Fruit fly (Drosophila melanogaster): ENCODE results near the gene ome.
A peak's percentile ranks its signal among the peaks of the same experiment; 100 is the strongest.

ome gene

DNA sequence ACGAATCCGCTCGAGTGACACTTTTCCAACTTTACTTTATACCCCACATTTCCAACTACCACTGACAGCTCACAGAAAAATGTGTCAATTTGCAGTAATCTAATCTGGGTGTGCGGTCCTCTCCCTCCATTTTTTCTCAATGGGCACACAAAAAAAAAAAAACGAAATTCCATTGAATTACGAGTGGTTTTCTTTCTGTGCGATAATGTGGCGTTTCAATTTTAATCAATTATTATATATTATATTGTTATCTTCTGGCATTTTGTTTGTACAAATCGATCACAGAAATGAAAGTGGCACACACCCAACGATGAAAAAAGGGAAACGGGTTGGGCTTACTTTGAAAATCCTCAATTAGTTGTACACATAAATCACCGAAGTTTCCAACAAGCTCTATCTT is 22.3 kb upstream of the ome start (continued):
- no peak for TF ChIP-seq fd102C (GFP tag; optimal IDR thresholded peaks at IDR 0.05)
- TF ChIP-seq eve (GFP tag; optimal IDR thresholded peaks at IDR 0.05): peak in 1 of 2 experiments; percentile 53
- TF ChIP-seq zen (tag; optimal IDR thresholded peaks at IDR 0.05): no peak
- TF ChIP-seq slbo (GFP tag; IDR thresholded peaks at IDR 0.05): no peak
- TF ChIP-seq CG2199 (GFP tag; IDR thresholded peaks at IDR 0.05): peak; percentile 65; the same call in 2 of the 3 replicates
- peak in 1 of 2 experiments; percentile 18 for TF ChIP-seq Pdp1 (GFP tag; optimal IDR thresholded peaks at IDR 0.05)
- no peak for TF ChIP-seq dan (GFP tag; IDR thresholded peaks at IDR 0.05)
- TF ChIP-seq Stat92E (GFP tag; optimal IDR thresholded peaks at IDR 0.05): peak in 1 of 3 experiments; percentile 67
- no peak for TF ChIP-seq Hey (tag; optimal IDR thresholded peaks at IDR 0.05)
- no peak for TF ChIP-seq Antp (GFP tag; optimal IDR thresholded peaks at IDR 0.05)
- no peak for TF ChIP-seq CG8388 (GFP tag; optimal IDR thresholded peaks at IDR 0.05)
- no peak for TF ChIP-seq CG17912 (GFP tag; optimal IDR thresholded peaks at IDR 0.05)
- peak; percentile 85 for TF ChIP-seq exex (tag; optimal IDR thresholded peaks at IDR 0.05)
- TF ChIP-seq row (GFP tag; IDR thresholded peaks at IDR 0.05): 0 out of 3 replicates have a peak, but pooled peaks have one; percentile 11
- peak; percentile 60 for TF ChIP-seq GATAe (GFP tag; conservative IDR thresholded peaks at IDR 0.05)
- no peak for TF ChIP-seq CG12104 (GFP tag; optimal IDR thresholded peaks at IDR 0.05)
- TF ChIP-seq CG5180 (GFP tag; optimal IDR thresholded peaks at IDR 0.05): no peak
- TF ChIP-seq CG13894 (tag; optimal IDR thresholded peaks at IDR 0.05): no peak
- TF ChIP-seq CG2712 (tag; optimal IDR thresholded peaks at IDR 0.05): peak; percentile 2
- TF ChIP-seq Vsx1 (GFP tag; optimal IDR thresholded peaks at IDR 0.05): peak; percentile 32
- no peak for TF ChIP-seq Med (GFP tag)
- TF ChIP-seq PHDP (tag; optimal IDR thresholded peaks at IDR 0.05): peak; percentile 13
- peak; percentile 56 for TF ChIP-seq salm (tag; optimal IDR thresholded peaks at IDR 0.05)
- no peak for TF ChIP-seq Spps (tag; optimal IDR thresholded peaks at IDR 0.05)
- TF ChIP-seq CG15601 (tag; optimal IDR thresholded peaks at IDR 0.05): peak; percentile 25
- no peak for TF ChIP-seq Camta (GFP tag; optimal IDR thresholded peaks at IDR 0.05)
- peak; percentile 37; the same call in 1 of the 3 replicates for TF ChIP-seq vnd (GFP tag; IDR thresholded peaks at IDR 0.05; ENCODE audit: partially characterized antibody)

DNA sequence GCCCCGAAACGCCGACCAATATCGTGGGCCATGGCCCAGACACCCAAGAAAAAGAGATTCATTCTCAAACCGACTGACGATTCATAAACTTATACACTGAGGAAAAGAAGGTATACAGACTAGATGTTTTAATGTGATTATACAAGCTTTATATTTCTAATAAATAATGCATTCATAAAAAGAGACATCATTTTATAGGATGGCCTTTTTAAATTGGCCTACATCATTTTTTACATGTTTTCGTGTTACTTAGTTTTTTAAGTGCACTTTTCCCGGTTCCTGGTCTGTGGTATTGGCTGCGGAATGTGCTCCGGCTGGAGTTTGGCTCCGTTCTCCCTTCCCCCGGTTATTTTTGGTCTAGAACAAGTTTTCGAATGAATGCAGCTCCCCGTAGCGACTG is 20.1 kb upstream of the ome start:
- TF ChIP-seq hkb (optimal IDR thresholded peaks at IDR 0.05) (no peak), hkb (GFP tag; IDR thresholded peaks at IDR 0.05) (peak; percentile 67), CG4360 (GFP tag; IDR thresholded peaks at IDR 0.05) (peak; percentile 17; the same call in 1 of the 2 replicates), kni (GFP tag; optimal IDR thresholded peaks at IDR 0.05) (peak; percentile 30), B-H2 (GFP tag; optimal IDR thresholded peaks at IDR 0.05) (no peak), z (GFP tag; IDR thresholded peaks at IDR 0.05) (no peak), hb (GFP tag; IDR thresholded peaks at IDR 0.05; ENCODE audit: partially characterized antibody) (no peak), CG12942 (GFP tag; optimal IDR thresholded peaks at IDR 0.05) (peak; percentile 57), Hmx (GFP tag; optimal IDR thresholded peaks at IDR 0.05) (peak; percentile 12), MBD-R2 (GFP tag; IDR thresholded peaks at IDR 0.05) (0 out of 2 replicates have a peak, but pooled peaks have one; percentile 16), CG3847 (GFP tag; IDR thresholded peaks at IDR 0.05) (peak; percentile 21; the same call in 1 of the 2 replicates), CG15479 (GFP tag; optimal IDR thresholded peaks at IDR 0.05) (no peak), pan (optimal IDR thresholded peaks at IDR 0.05) (no peak), pan (GFP tag; optimal IDR thresholded peaks at IDR 0.05 in 1 of 2, IDR thresholded peaks at IDR 0.05 in 1 of 2) (peak in 1 of 2 experiments; percentile 65), odd (GFP tag; optimal IDR thresholded peaks at IDR 0.05) (peak; percentile 35), CG31441 (GFP tag; IDR thresholded peaks at IDR 0.05) (peak; percentile 87), CG8290 (GFP tag; optimal IDR thresholded peaks at IDR 0.05) (peak; percentile 80), CG8290 (tag; optimal IDR thresholded peaks at IDR 0.05) (peak in 1 of 2 experiments; percentile 48), CG4617 (GFP tag; optimal IDR thresholded peaks at IDR 0.05; ENCODE audit: borderline replicate concordance) (peak; percentile 21), toy (GFP tag; IDR thresholded peaks at IDR 0.05) (no peak), so (GFP tag; IDR thresholded peaks at IDR 0.05) (peak; percentile 52; the same call in 1 of the 3 replicates), CG2678 (tag; optimal IDR thresholded peaks at IDR 0.05) (peak; percentile 85), Optix (GFP tag; IDR thresholded peaks at IDR 0.05) (no peak), hth (optimal IDR thresholded peaks at IDR 0.05) (no peak), Ets65A (GFP tag) (peak; percentile 90), CG10366 (GFP tag; IDR thresholded peaks at IDR 0.05) (peak; percentile 65)

Data from whole organism, embryonic.